Fruit fly (Drosophila melanogaster): Measurements from ENCODE around the gene CG6293.

Gene CG6293

dm6 chr3R:10261800-10262199, 49.6 kb downstream of the CG6293 start, which contains the start of the genes Sirt6 and pont (continued):
- TF ChIP-seq fd3F (GFP tag; optimal IDR thresholded peaks at IDR 0.05), result peak; percentile 97
- no peak for TF ChIP-seq ham (GFP tag; IDR thresholded peaks at IDR 0.05)
- TF ChIP-seq psq (GFP tag; optimal IDR thresholded peaks at IDR 0.05), result peak; percentile 87
- TF ChIP-seq Doc3 (GFP tag; IDR thresholded peaks at IDR 0.05; ENCODE audit: partially characterized antibody), result no peak
- TF ChIP-seq ems (GFP tag; optimal IDR thresholded peaks at IDR 0.05), result peak; percentile 50
- peak; percentile 33 for TF ChIP-seq Bdp1 (GFP tag; optimal IDR thresholded peaks at IDR 0.05)
- peak; percentile 58 for TF ChIP-seq CG3838 (GFP tag; optimal IDR thresholded peaks at IDR 0.05)
- peak; percentile 80 for TF ChIP-seq CG11723 (GFP tag; optimal IDR thresholded peaks at IDR 0.05)
- TF ChIP-seq Trl (optimal IDR thresholded peaks at IDR 0.05), result no peak
- peak; percentile 57 for TF ChIP-seq Trl (GFP tag; optimal IDR thresholded peaks at IDR 0.05)
- TF ChIP-seq PHDP (tag; optimal IDR thresholded peaks at IDR 0.05), result peak; percentile 97
- TF ChIP-seq Pdp1 (GFP tag; optimal IDR thresholded peaks at IDR 0.05), result peak; percentile 70 to 76
- TF ChIP-seq gce (GFP tag; IDR thresholded peaks at IDR 0.05), result no peak
- no peak for TF ChIP-seq CkIIα-i1 (GFP tag; IDR thresholded peaks at IDR 0.05)
- TF ChIP-seq CG8944 (GFP tag; optimal IDR thresholded peaks at IDR 0.05), result peak; percentile 55
- peak; percentile 90 for TF ChIP-seq tio (GFP tag; optimal IDR thresholded peaks at IDR 0.05)
- TF ChIP-seq Lhr (GFP tag; optimal IDR thresholded peaks at IDR 0.05), result peak; percentile 88
- peak; percentile 54 for TF ChIP-seq Sry-β (GFP tag; optimal IDR thresholded peaks at IDR 0.05)
- TF ChIP-seq amos (GFP tag; IDR thresholded peaks at IDR 0.05; ENCODE audit: partially characterized antibody), result no peak
- peak; percentile 97 for TF ChIP-seq CG2678 (tag; optimal IDR thresholded peaks at IDR 0.05)
- TF ChIP-seq wdn (GFP tag; IDR thresholded peaks at IDR 0.05), result no peak
- peak; percentile 82 for TF ChIP-seq trh (GFP tag; optimal IDR thresholded peaks at IDR 0.05)
- TF ChIP-seq CG2129 (GFP tag; IDR thresholded peaks at IDR 0.05; ENCODE audit: partially characterized antibody), result no peak
- no peak for TF ChIP-seq Lpt (GFP tag; optimal IDR thresholded peaks at IDR 0.05)
- TF ChIP-seq dmrt11E (tag; optimal IDR thresholded peaks at IDR 0.05), result peak; percentile 98
- TF ChIP-seq grn (GFP tag; optimal IDR thresholded peaks at IDR 0.05), result no peak
- TF ChIP-seq corto (GFP tag; optimal IDR thresholded peaks at IDR 0.05), result peak; percentile 29
- TF ChIP-seq Dfd (GFP tag; optimal IDR thresholded peaks at IDR 0.05), result no peak
- peak; percentile 96 for TF ChIP-seq Sox100B (GFP tag; optimal IDR thresholded peaks at IDR 0.05)
- no peak for TF ChIP-seq CG31224 (GFP tag; IDR thresholded peaks at IDR 0.05)
- TF ChIP-seq ab (GFP tag; optimal IDR thresholded peaks at IDR 0.05), result no peak
- TF ChIP-seq vfl (GFP tag; optimal IDR thresholded peaks at IDR 0.05), result peak; percentile 28
- peak; percentile 44 for TF ChIP-seq TFAM (GFP tag; optimal IDR thresholded peaks at IDR 0.05)
- peak; percentile 93 for TF ChIP-seq CG33557 (GFP tag; optimal IDR thresholded peaks at IDR 0.05)
- no peak for TF ChIP-seq btn (GFP tag; optimal IDR thresholded peaks at IDR 0.05)
- TF ChIP-seq MESR4 (GFP tag; optimal IDR thresholded peaks at IDR 0.05), result peak; percentile 25
- TF ChIP-seq danr (GFP tag; IDR thresholded peaks at IDR 0.05), result no peak
- TF ChIP-seq pho (GFP tag; optimal IDR thresholded peaks at IDR 0.05), result peak; percentile 44
- TF ChIP-seq Hey (tag; optimal IDR thresholded peaks at IDR 0.05), result no peak
- peak; percentile 88 for TF ChIP-seq scrt (GFP tag; optimal IDR thresholded peaks at IDR 0.05)
- TF ChIP-seq CG2712 (tag; optimal IDR thresholded peaks at IDR 0.05), result peak; percentile 98
- no peak for TF ChIP-seq GATAe (GFP tag; conservative IDR thresholded peaks at IDR 0.05)
- TF ChIP-seq Mad (GFP tag; optimal IDR thresholded peaks at IDR 0.05), result peak; percentile 37
- TF ChIP-seq Usf (GFP tag; optimal IDR thresholded peaks at IDR 0.05), result peak; percentile 87
- TF ChIP-seq HLHmδ (GFP tag; optimal IDR thresholded peaks at IDR 0.05), result no peak
- no peak for TF ChIP-seq cas (GFP tag; IDR thresholded peaks at IDR 0.05)
- TF ChIP-seq CG7372 (GFP tag; IDR thresholded peaks at IDR 0.05), result no peak
- no peak for TF ChIP-seq Hr39 (optimal IDR thresholded peaks at IDR 0.05)
- no peak for TF ChIP-seq jigr1 (GFP tag; IDR thresholded peaks at IDR 0.05)
- no peak for TF ChIP-seq repo (GFP tag; optimal IDR thresholded peaks at IDR 0.05)
- TF ChIP-seq Antp (GFP tag; optimal IDR thresholded peaks at IDR 0.05), result peak; percentile 50
- TF ChIP-seq Aef1 (GFP tag; IDR thresholded peaks at IDR 0.05), result no peak
- TF ChIP-seq CG6272 (GFP tag; IDR thresholded peaks at IDR 0.05), result peak; percentile 97

All from whole organism, embryonic.